Worm (Caenorhabditis elegans) whole organism, L3 larva: ENCODE results near the gene T01C3.2.

ENCODE experiments used
- R02D3.7 ChIP-seq: fragments of 150-350 bp; optimal IDR thresholded peaks from 2 replicates; lab custom pipeline; 2014; ENCODE audit warnings: missing biosample characterization, missing genetic modification characterization
- aly-2 ChIP-seq: fragments of 150-350 bp; optimal IDR thresholded peaks from 2 replicates; lab custom pipeline; 2014; ENCODE audit warnings: missing biosample characterization, missing genetic modification characterization
- ama-1 ChIP-seq: fragments of 150-350 bp; optimal IDR thresholded peaks from 2 replicates; lab custom pipeline; 2018
- ceh-16 ChIP-seq: sonication (generic microtip); optimal IDR thresholded peaks from 2 replicates; lab custom pipeline; 2017; ENCODE audit warnings: missing biosample characterization, missing genetic modification characterization
- ceh-28 ChIP-seq: fragments of 150-350 bp; optimal IDR thresholded peaks from 2 replicates; lab custom pipeline; 2014; ENCODE audit warnings: missing biosample characterization, missing genetic modification reagents, missing genetic modification characterization
- ceh-82 ChIP-seq: fragments of 150-350 bp; optimal IDR thresholded peaks from 2 replicates; lab custom pipeline; 2014; ENCODE audit warnings: missing biosample characterization, missing genetic modification characterization
- ceh-9 ChIP-seq: sonication (generic microtip); optimal IDR thresholded peaks from 2 replicates; lab custom pipeline; 2018; ENCODE audit warnings: missing biosample characterization, missing genetic modification characterization
- egl-27 ChIP-seq: sonication (generic microtip); optimal IDR thresholded peaks from 4 replicates; lab custom pipeline; 2017; ENCODE audit warnings: missing biosample characterization, missing genetic modification reagents, missing genetic modification characterization
- egl-5 ChIP-seq: fragments of 150-350 bp; optimal IDR thresholded peaks from 2 replicates; lab custom pipeline; 2017; ENCODE audit warnings: missing biosample characterization, missing genetic modification reagents, missing genetic modification characterization, inconsistent platforms
- elt-1 ChIP-seq: fragments of 150-350 bp; optimal IDR thresholded peaks from 2 replicates; lab custom pipeline; 2014; ENCODE audit warnings: missing biosample characterization, missing genetic modification characterization
- elt-2 ChIP-seq: sonication (generic microtip); optimal IDR thresholded peaks from 2 replicates; lab custom pipeline; 2016; ENCODE audit warnings: missing genetic modification reagents, mild to moderate bottlenecking, missing genetic modification characterization, missing compliant biosample characterization
- elt-3 ChIP-seq, 3 experiments: fragments of 150-350 bp in 1 of 3; sonication (generic microtip) in 2 of 3; optimal IDR thresholded peaks; 2 replicates in 2 of 3; 4 replicates in 1 of 3; lab custom pipeline; 2014 to 2017; ENCODE audit warnings: missing biosample characterization in 3 of 3, missing genetic modification characterization in 3 of 3
- eor-1 ChIP-seq, 2 experiments: fragments of 150-350 bp; optimal IDR thresholded peaks; 2 replicates each; lab custom pipeline; 2014 to 2018; ENCODE audit warnings: missing biosample characterization in 2 of 2, missing genetic modification characterization in 2 of 2
- fkh-10 ChIP-seq: sonication (generic microtip); optimal IDR thresholded peaks from 2 replicates; lab custom pipeline; 2017; ENCODE audit warnings: missing biosample characterization, missing genetic modification reagents, missing genetic modification characterization
- fkh-2 ChIP-seq: fragments of 150-350 bp; optimal IDR thresholded peaks from 2 replicates; lab custom pipeline; 2014; ENCODE audit warnings: missing biosample characterization, missing genetic modification reagents, missing genetic modification characterization
- fos-1 ChIP-seq: fragments of 150-350 bp; optimal IDR thresholded peaks from 2 replicates; lab custom pipeline; 2014; ENCODE audit warnings: missing biosample characterization, missing genetic modification characterization
- hmg-11 ChIP-seq: sonication (generic microtip); optimal IDR thresholded peaks from 2 replicates; lab custom pipeline; 2016; ENCODE audit warnings: missing genetic modification characterization, missing compliant biosample characterization
- jun-1 ChIP-seq: fragments of 150-350 bp; optimal IDR thresholded peaks from 2 replicates; lab custom pipeline; 2014; ENCODE audit warnings: missing biosample characterization, missing genetic modification reagents, missing genetic modification characterization
- lin-15B ChIP-seq: fragments of 150-350 bp; optimal IDR thresholded peaks from 2 replicates; lab custom pipeline; 2014; ENCODE audit warnings: missing biosample characterization, missing genetic modification characterization
- lin-39 ChIP-seq: fragments of 150-350 bp; optimal IDR thresholded peaks from 2 replicates; lab custom pipeline; 2018; ENCODE audit warnings: missing biosample characterization, missing genetic modification reagents, missing genetic modification characterization
- lsy-12 ChIP-seq: sonication (generic microtip); optimal IDR thresholded peaks from 2 replicates; lab custom pipeline; 2016; ENCODE audit warnings: mild to moderate bottlenecking, missing genetic modification characterization, missing compliant biosample characterization
- mdl-1 ChIP-seq: fragments of 150-350 bp; optimal IDR thresholded peaks from 2 replicates; lab custom pipeline; 2014; ENCODE audit warnings: missing biosample characterization, missing genetic modification characterization
- mml-1 ChIP-seq: fragments of 150-350 bp; sonication (generic microtip); optimal IDR thresholded peaks from 3 replicates; lab custom pipeline; 2014; ENCODE audit warnings: missing biosample characterization, missing genetic modification characterization
- nfya-1 ChIP-seq: sonication (generic microtip); optimal IDR thresholded peaks from 2 replicates; lab custom pipeline; 2017; ENCODE audit warnings: missing genetic modification characterization, mild to moderate bottlenecking, missing compliant biosample characterization, antibody characterized with exemption, moderate library complexity; ENCODE audit not compliant: insufficient read depth
- nhr-11 ChIP-seq: fragments of 150-350 bp; optimal IDR thresholded peaks from 2 replicates; lab custom pipeline; 2014; ENCODE audit warnings: missing biosample characterization, missing genetic modification characterization
- nhr-12 ChIP-seq: fragments of 150-350 bp; optimal IDR thresholded peaks from 2 replicates; lab custom pipeline; 2014; ENCODE audit warnings: missing biosample characterization, missing genetic modification characterization
- nhr-23 ChIP-seq: fragments of 150-350 bp; optimal IDR thresholded peaks from 2 replicates; lab custom pipeline; 2014; ENCODE audit warnings: missing biosample characterization, missing genetic modification reagents, missing genetic modification characterization
- nhr-25 ChIP-seq: sonication (generic microtip); optimal IDR thresholded peaks from 2 replicates; lab custom pipeline; 2017; ENCODE audit warnings: missing biosample characterization, missing genetic modification characterization
- nhr-43 ChIP-seq: sonication (generic microtip); optimal IDR thresholded peaks from 2 replicates; lab custom pipeline; 2016; ENCODE audit warnings: mild to moderate bottlenecking, missing genetic modification characterization, missing compliant biosample characterization; ENCODE audit not compliant: poor library complexity, severe bottlenecking
- nhr-67 ChIP-seq: fragments of 150-350 bp; optimal IDR thresholded peaks from 2 replicates; lab custom pipeline; 2014; ENCODE audit warnings: missing biosample characterization, missing genetic modification characterization
- nhr-77 ChIP-seq: fragments of 150-350 bp; optimal IDR thresholded peaks from 2 replicates; lab custom pipeline; 2014; ENCODE audit warnings: missing biosample characterization, missing genetic modification characterization
- pha-4 ChIP-seq: fragments of 150-350 bp; optimal IDR thresholded peaks from 2 replicates; lab custom pipeline; 2014; ENCODE audit warnings: missing biosample characterization, missing genetic modification reagents, missing genetic modification characterization
- pqm-1 ChIP-seq: fragments of 150-350 bp; optimal IDR thresholded peaks from 2 replicates; lab custom pipeline; 2017; ENCODE audit warnings: missing biosample characterization, missing genetic modification characterization, inconsistent platforms
- sea-2 ChIP-seq: fragments of 150-350 bp; sonication (generic microtip); optimal IDR thresholded peaks from 4 replicates; lab custom pipeline; 2014; ENCODE audit warnings: missing biosample characterization, missing genetic modification reagents, missing genetic modification characterization
- skn-1 ChIP-seq: fragments of 150-350 bp; optimal IDR thresholded peaks from 2 replicates; lab custom pipeline; 2014; ENCODE audit warnings: missing biosample characterization, missing genetic modification characterization
- snpc-4 ChIP-seq: fragments of 150-350 bp; optimal IDR thresholded peaks from 2 replicates; lab custom pipeline; 2014; ENCODE audit warnings: missing biosample characterization, missing genetic modification characterization
- tbx-2 ChIP-seq: sonication (generic microtip); optimal IDR thresholded peaks from 2 replicates; lab custom pipeline; 2016; ENCODE audit warnings: mild to moderate bottlenecking, missing genetic modification characterization, missing compliant biosample characterization
- unc-39 ChIP-seq: sonication (generic microtip); optimal IDR thresholded peaks from 4 replicates; lab custom pipeline; 2017; ENCODE audit warnings: missing biosample characterization, missing genetic modification characterization
- unc-62 ChIP-seq: fragments of 150-350 bp; sonication (generic microtip); optimal IDR thresholded peaks from 4 replicates; lab custom pipeline; 2014; ENCODE audit warnings: missing biosample characterization, missing genetic modification reagents, missing genetic modification characterization
- zag-1 ChIP-seq: fragments of 150-350 bp; optimal IDR thresholded peaks from 2 replicates; lab custom pipeline; 2014; ENCODE audit warnings: missing biosample characterization, missing genetic modification characterization
- ztf-11 ChIP-seq: fragments of 150-350 bp; optimal IDR thresholded peaks from 2 replicates; lab custom pipeline; 2014; ENCODE audit warnings: missing biosample characterization, missing genetic modification characterization
- ztf-4 ChIP-seq: fragments of 150-350 bp; optimal IDR thresholded peaks from 2 replicates; lab custom pipeline; 2014; ENCODE audit warnings: missing biosample characterization, missing genetic modification characterization

Gene T01C3.2

ce11 chrV:15001536-15001935 is 10.6 kb downstream of the T01C3.2 start:
- TF ChIP-seq nhr-67 = no peak
- TF ChIP-seq fkh-10 (GFP tag; lab: Kevin White, UChicago) = no peak
- no peak for TF ChIP-seq aly-2
- no peak for TF ChIP-seq nhr-23 (tag; lab: Kevin White, UChicago)
- no peak for TF ChIP-seq fos-1 (tag; lab: Kevin White, UChicago)
- TF ChIP-seq eor-1 (tag; optimal IDR thresholded peaks at IDR 0.05; lab: Kevin White, UChicago) = no peak
- no peak for TF ChIP-seq sea-2
- TF ChIP-seq lsy-12 (tag; lab: Kevin White, UChicago) = no peak
- TF ChIP-seq fkh-2 (tag; lab: Kevin White, UChicago) = no peak
- TF ChIP-seq nhr-77 = no peak
- TF ChIP-seq mdl-1 (tag; lab: Kevin White, UChicago) = no peak

ce11 chrV:15002184-15002690 is 11.3 kb downstream of the T01C3.2 start, which contains the start of the genes fib-1 and mut-15:
fib-1 (minus strand) TSS chrV:15002223.
mut-15 (plus strand) TSS chrV:15002543.
- TF ChIP-seq ceh-28 (tag; lab: Kevin White, UChicago) (peak; percentile 96), lsy-12 (tag; lab: Kevin White, UChicago) (peak; percentile 91), hmg-11 (peak; percentile 81), ceh-82 (tag; lab: Kevin White, UChicago) (peak; percentile 53), unc-39 (tag; lab: Kevin White, UChicago) (no peak), nhr-23 (tag; lab: Kevin White, UChicago) (peak; percentile 91), elt-3 (tag; optimal IDR thresholded peaks at IDR 0.05; lab: Kevin White, UChicago) (peak in 1 of 3 experiments; percentile 72), nhr-25 (peak; percentile 94), nhr-43 (tag; lab: Kevin White, UChicago) (peak; percentile 91), pha-4 (tag; lab: Kevin White, UChicago) (peak; percentile 95), lin-15B (peak; percentile 98), snpc-4 (tag; lab: Kevin White, UChicago) (peak; percentile 80), tbx-2 (peak; percentile 48), elt-1 (tag; lab: Kevin White, UChicago) (peak; percentile 24), skn-1 (tag; lab: Kevin White, UChicago) (peak; percentile 71), mml-1 (tag; lab: Kevin White, UChicago) (no peak), egl-27 (tag; lab: Kevin White, UChicago) (peak; percentile 10), nhr-77 (peak; percentile 14), lin-39 (tag; lab: Kevin White, UChicago) (peak; percentile 84), egl-5 (tag; lab: Kevin White, UChicago) (peak; percentile 92), nfya-1 (tag; lab: Kevin White, UChicago) (peak; percentile 94), mdl-1 (tag; lab: Kevin White, UChicago) (no peak), fkh-10 (GFP tag; lab: Kevin White, UChicago) (peak; percentile 80), ceh-16 (no peak), R02D3.7 (tag; lab: Kevin White, UChicago) (peak; percentile 88), unc-62 (GFP tag; lab: Kevin White, UChicago) (peak; percentile 59), nhr-11 (tag; lab: Kevin White, UChicago) (peak; percentile 76), jun-1 (tag; lab: Kevin White, UChicago) (peak; percentile 75), nhr-12 (no peak), ztf-11 (tag; lab: Kevin White, UChicago) (no peak), fos-1 (tag; lab: Kevin White, UChicago) (no peak), zag-1 (peak; percentile 39), nhr-67 (no peak), pqm-1 (tag; lab: Kevin White, UChicago) (peak; percentile 61), ztf-4 (peak; percentile 26), elt-2 (tag; lab: Kevin White, UChicago) (peak; percentile 72)

- TF ChIP-seq nhr-25 (no peak), unc-62 (GFP tag; lab: Kevin White, UChicago) (no peak), skn-1 (tag; lab: Kevin White, UChicago) (no peak), ama-1 (lab: Kevin White, UChicago) (no peak), nhr-11 (tag; lab: Kevin White, UChicago) (no peak), aly-2 (no peak), sea-2 (no peak), elt-3 (tag; optimal IDR thresholded peaks at IDR 0.05; lab: Kevin White, UChicago) (no peak), hmg-11 (no peak), lin-15B (no peak), elt-2 (tag; lab: Kevin White, UChicago) (no peak), ceh-9 (tag; lab: Kevin White, UChicago) (no peak), fos-1 (tag; lab: Kevin White, UChicago) (no peak)
Observed at ce11 chrV:15004800-15005199, 13.8 kb downstream of the T01C3.2 start, which contains the start of gene hrde-2. hrde-2 (plus strand) TSS chrV:15005100.
